Fruit fly (Drosophila melanogaster) whole organism, adult: ENCODE measurements around the gene CG32454.
"Not testable (repeated sequence)": the region's sequence is repeated elsewhere in the genome, so short reads cannot be mapped to it uniquely, and the experiment has no call there.

ENCODE experiments used
- CG11617 ChIP-seq: fragments of 200-800 bp; sonication (Bioruptor generic); optimal IDR thresholded peaks from 2 replicates; lab custom pipeline; 2017; ENCODE audit warnings: mild to moderate bottlenecking, missing biosample characterization, missing genetic modification reagents, missing genetic modification characterization
- CG12768 ChIP-seq: fragments of 200-800 bp; sonication (Bioruptor generic); optimal IDR thresholded peaks from 2 replicates; lab custom pipeline; 2017; ENCODE audit warnings: missing biosample characterization, missing genetic modification characterization, mild to moderate bottlenecking, moderate library complexity, missing genetic modification reagents
- CG14711 ChIP-seq: fragments of 200-800 bp; sonication (Bioruptor generic); optimal IDR thresholded peaks from 2 replicates; lab custom pipeline; 2018; ENCODE audit warnings: missing biosample characterization, mild to moderate bottlenecking, missing genetic modification characterization, moderate library complexity
- CG1620 ChIP-seq: fragments of 200-800 bp; sonication (Bioruptor generic); optimal IDR thresholded peaks from 2 replicates; lab custom pipeline; 2016; ENCODE audit warnings: missing biosample characterization, missing genetic modification characterization
- CG33017 ChIP-seq: fragments of 200-800 bp; sonication (Bioruptor generic); optimal IDR thresholded peaks from 2 replicates; lab custom pipeline; 2018; ENCODE audit warnings: missing biosample characterization, mild to moderate bottlenecking, missing genetic modification characterization, moderate library complexity
- CG5204 ChIP-seq: fragments of 200-800 bp; sonication (Bioruptor generic); optimal IDR thresholded peaks from 2 replicates; lab custom pipeline; 2016; ENCODE audit warnings: missing biosample characterization, missing genetic modification characterization
- CG7045 ChIP-seq: fragments of 200-800 bp; sonication (Bioruptor generic); optimal IDR thresholded peaks from 2 replicates; lab custom pipeline; 2017; ENCODE audit warnings: missing biosample characterization, mild to moderate bottlenecking, missing genetic modification characterization
- CG7101 ChIP-seq: fragments of 200-800 bp; sonication (Bioruptor generic); optimal IDR thresholded peaks from 2 replicates; lab custom pipeline; 2018; ENCODE audit warnings: missing biosample characterization, mild to moderate bottlenecking, missing genetic modification characterization, moderate library complexity
- Clk ChIP-seq: fragments of 200-800 bp; sonication (Bioruptor generic); optimal IDR thresholded peaks from 2 replicates; lab custom pipeline; 2017; ENCODE audit warnings: missing biosample characterization, missing genetic modification characterization
- Crg-1 ChIP-seq: fragments of 200-800 bp; sonication (Bioruptor generic); optimal IDR thresholded peaks from 2 replicates; lab custom pipeline; 2016; ENCODE audit warnings: missing biosample characterization, missing genetic modification characterization
- Hr96 ChIP-seq: fragments of 200-800 bp; sonication (Bioruptor generic); optimal IDR thresholded peaks from 2 replicates; lab custom pipeline; 2016; ENCODE audit warnings: missing biosample characterization, missing genetic modification characterization
- Mnt ChIP-seq: fragments of 200-800 bp; sonication (Bioruptor generic); optimal IDR thresholded peaks from 2 replicates; lab custom pipeline; 2016; ENCODE audit warnings: missing biosample characterization, mild to moderate bottlenecking, missing genetic modification characterization
- bab1 ChIP-seq: fragments of 200-800 bp; sonication (Bioruptor generic); optimal IDR thresholded peaks from 3 replicates; lab custom pipeline; 2019; ENCODE audit warnings: missing biosample characterization, mild to moderate bottlenecking, missing genetic modification characterization, moderate library complexity
- cic ChIP-seq: fragments of 200-800 bp; sonication (Bioruptor generic); optimal IDR thresholded peaks from 2 replicates; lab custom pipeline; 2017; ENCODE audit warnings: missing biosample characterization, mild to moderate bottlenecking, missing genetic modification characterization, moderate library complexity
- cnc ChIP-seq, 2 experiments: fragments of >200 bp; optimal IDR thresholded peaks; 2 replicates each; lab custom pipeline; 2017
- kay ChIP-seq: fragments of 200-800 bp; sonication (Bioruptor generic); peaks from one replicate; lab custom pipeline; 2016; ENCODE audit warnings: missing biosample characterization, missing genetic modification characterization, borderline replicate concordance
- ovo ChIP-seq: fragments of 200-800 bp; sonication (Bioruptor generic); optimal IDR thresholded peaks from 2 replicates; lab custom pipeline; 2016; ENCODE audit warnings: missing biosample characterization, missing genetic modification characterization
- pad ChIP-seq: fragments of 200-800 bp; sonication (Bioruptor generic); optimal IDR thresholded peaks from 3 replicates; lab custom pipeline; 2017; ENCODE audit warnings: missing biosample characterization, missing genetic modification characterization, mild to moderate bottlenecking, moderate library complexity, missing genetic modification reagents
- tj ChIP-seq: fragments of 200-800 bp; sonication (Bioruptor generic); optimal IDR thresholded peaks from 3 replicates; lab custom pipeline; 2017; ENCODE audit warnings: missing biosample characterization, mild to moderate bottlenecking, missing genetic modification characterization, moderate library complexity
- toe ChIP-seq: fragments of 200-800 bp; sonication (Bioruptor generic); optimal IDR thresholded peaks from 2 replicates; lab custom pipeline; 2016; ENCODE audit warnings: missing biosample characterization, missing genetic modification characterization

Gene CG32454

dm6 chr3L:22711855-22712254 lies 17.7 kb upstream of the CG32454 start, which contains the start of gene CG11370:
CG11370 (plus strand) TSS chr3L:22712155.
- no peak for TF ChIP-seq CG11617 (GFP tag; lab: Kevin White, UChicago)
- no peak for TF ChIP-seq CG7045
- TF ChIP-seq CG12768 (GFP tag; lab: Kevin White, UChicago), result no peak
- no peak for TF ChIP-seq Hr96 (GFP tag; lab: Kevin White, UChicago)
- no peak for TF ChIP-seq Crg-1 (GFP tag; lab: Kevin White, UChicago)

- no peak for TF ChIP-seq CG12768 (GFP tag; lab: Kevin White, UChicago)
- TF ChIP-seq ovo (GFP tag; lab: Kevin White, UChicago), result no peak
- TF ChIP-seq Mnt (GFP tag; lab: Kevin White, UChicago), result no peak
- TF ChIP-seq CG7101 (tag; lab: Kevin White, UChicago), result no peak
- no peak for TF ChIP-seq CG14711 (tag; lab: Kevin White, UChicago)
- no peak for TF ChIP-seq CG5204 (GFP tag; lab: Kevin White, UChicago)
- no peak for TF ChIP-seq Clk (GFP tag; lab: Kevin White, UChicago)
- no peak for TF ChIP-seq Crg-1 (GFP tag; lab: Kevin White, UChicago)
- no peak for TF ChIP-seq CG7045
- no peak for TF ChIP-seq kay (GFP tag; lab: Kevin White, UChicago)
Observed at dm6 chr3L:22713605-22714004, 16.0 kb upstream of the CG32454 start.

- TF ChIP-seq CG7101 (tag; lab: Kevin White, UChicago), result peak; percentile 62
- peak; percentile 78 for TF ChIP-seq bab1
- peak; percentile 46 for TF ChIP-seq Hr96 (GFP tag; lab: Kevin White, UChicago)
- peak; percentile 79 for TF ChIP-seq CG5204 (GFP tag; lab: Kevin White, UChicago)
- peak; percentile 85 for TF ChIP-seq toe (GFP tag; lab: Kevin White, UChicago)
- peak; percentile 49 for TF ChIP-seq Mnt (GFP tag; lab: Kevin White, UChicago)
- peak; percentile 57 for TF ChIP-seq Crg-1 (GFP tag; lab: Kevin White, UChicago)
- TF ChIP-seq CG1620, result peak; percentile 83
- peak; percentile 69 for TF ChIP-seq CG11617 (GFP tag; lab: Kevin White, UChicago)
- TF ChIP-seq kay (GFP tag; lab: Kevin White, UChicago), result no peak
- peak; percentile 25 for TF ChIP-seq tj (GFP tag; lab: Kevin White, UChicago)
- TF ChIP-seq cnc (optimal IDR thresholded peaks at IDR 0.05; lab: Kevin White, UChicago), result no peak
- peak; percentile 48 for TF ChIP-seq ovo (GFP tag; lab: Kevin White, UChicago)
- TF ChIP-seq CG14711 (tag; lab: Kevin White, UChicago), result peak; percentile 66
- peak; percentile 59 for TF ChIP-seq CG12768 (GFP tag; lab: Kevin White, UChicago)
- TF ChIP-seq Clk (GFP tag; lab: Kevin White, UChicago), result peak; percentile 12
- TF ChIP-seq cic (GFP tag; lab: Kevin White, UChicago), result peak; percentile 23
- peak; percentile 48 for TF ChIP-seq pad (GFP tag; lab: Kevin White, UChicago)
- peak; percentile 68 for TF ChIP-seq CG7045
- TF ChIP-seq CG33017 (tag; lab: Kevin White, UChicago), result peak; percentile 15
Observed at dm6 chr3L:22717137-22717767, 12.3 kb upstream of the CG32454 start, which contains the start of the genes ArfGAP3 and CG32452. ArfGAP3 (minus strand) TSS chr3L:22717577. CG32452 (plus strand) TSS chr3L:22717728.

dm6 chr3L:22720694-22721270 lies 8.8 kb upstream of the CG32454 start, which contains the start of gene mael:
mael (plus strand) TSS chr3L:22721203.
- not testable (repeated sequence) for TF ChIP-seq cnc (optimal IDR thresholded peaks at IDR 0.05; lab: Kevin White, UChicago); ovo (GFP tag; lab: Kevin White, UChicago); Hr96 (GFP tag; lab: Kevin White, UChicago)

dm6 chr3L:22721991-22722390 lies 7.6 kb upstream of the CG32454 start, which contains the start of gene CG14451:
CG14451 (minus strand) TSS chr3L:22722091.
- TF ChIP-seq CG7101 (tag; lab: Kevin White, UChicago), result no peak
- no peak for TF ChIP-seq CG12768 (GFP tag; lab: Kevin White, UChicago)
- TF ChIP-seq tj (GFP tag; lab: Kevin White, UChicago), result no peak
- TF ChIP-seq CG5204 (GFP tag; lab: Kevin White, UChicago), result no peak
- TF ChIP-seq bab1, result no peak
- TF ChIP-seq CG7045, result no peak
- no peak for TF ChIP-seq CG14711 (tag; lab: Kevin White, UChicago)
- no peak for TF ChIP-seq CG33017 (tag; lab: Kevin White, UChicago)

- TF ChIP-seq kay (GFP tag; lab: Kevin White, UChicago), result no peak
- peak; percentile 78 for TF ChIP-seq tj (GFP tag; lab: Kevin White, UChicago)
Observed at dm6 chr3L:22724046-22724771, 5.4 kb upstream of the CG32454 start.
